Fruit fly (Drosophila melanogaster): ENCODE measurements around the gene CG11357.

dm6 chr3L:4542530-4542929, 679 bp downstream of the CG11357 start:
- no peak for TF ChIP-seq HLH106 (tag; optimal IDR thresholded peaks at IDR 0.05)
- no peak for TF ChIP-seq ey (GFP tag; optimal IDR thresholded peaks at IDR 0.05)
- TF ChIP-seq h (GFP tag; optimal IDR thresholded peaks at IDR 0.05): no peak
- TF ChIP-seq jim (GFP tag; optimal IDR thresholded peaks at IDR 0.05): no peak
- TF ChIP-seq sv (GFP tag; optimal IDR thresholded peaks at IDR 0.05): no peak
- TF ChIP-seq psq (GFP tag; optimal IDR thresholded peaks at IDR 0.05): no peak
- no peak for TF ChIP-seq usp (GFP tag; optimal IDR thresholded peaks at IDR 0.05)
- TF ChIP-seq fru (GFP tag; optimal IDR thresholded peaks at IDR 0.05): no peak
- no peak for TF ChIP-seq Abd-B (GFP tag; optimal IDR thresholded peaks at IDR 0.05)
- no peak for TF ChIP-seq CG9705 (GFP tag; optimal IDR thresholded peaks at IDR 0.05)
- no peak for TF ChIP-seq Hr83 (GFP tag; optimal IDR thresholded peaks at IDR 0.05; ENCODE audit: poor library complexity, severe bottlenecking)
- no peak for TF ChIP-seq Dfd (GFP tag; optimal IDR thresholded peaks at IDR 0.05)
- TF ChIP-seq rgr (GFP tag; optimal IDR thresholded peaks at IDR 0.05): no peak
